Worm (Caenorhabditis elegans): Measurements from ENCODE around the gene F17C8.9.
A peak's percentile ranks its signal among the peaks of the same experiment; 100 is the strongest.

F17C8.9 gene

DNA sequence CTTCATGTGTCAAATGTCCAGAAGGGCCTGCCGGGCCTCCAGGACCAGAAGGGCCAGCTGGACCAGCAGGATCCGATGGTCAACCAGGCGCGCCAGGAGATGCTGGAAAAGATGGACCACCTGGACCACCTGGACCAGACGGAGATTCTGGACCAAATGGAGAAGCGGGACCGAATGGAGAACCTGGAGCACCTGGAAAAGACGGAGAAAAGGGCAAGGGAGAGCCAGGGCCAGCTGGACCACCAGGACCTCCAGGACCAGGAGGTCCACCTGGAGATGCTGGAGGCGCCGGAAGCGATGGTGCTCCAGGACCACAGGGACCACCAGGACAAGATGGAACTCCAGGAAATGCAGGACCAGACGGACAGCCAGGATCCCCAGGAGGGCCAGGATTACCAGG, 14.5 kb downstream of the F17C8.9 start:
- no peak for TF ChIP-seq tlf-1 (GFP tag; optimal IDR thresholded peaks at IDR 0.05)
- TF ChIP-seq nfyb-1 (GFP tag; IDR thresholded peaks at IDR 0.05), result no peak
- no peak for TF ChIP-seq sptf-2 (GFP tag; optimal IDR thresholded peaks at IDR 0.05)
- no peak for TF ChIP-seq snpc-1.3 (tag; optimal IDR thresholded peaks at IDR 0.05; ENCODE audit: insufficient read depth)
- TF ChIP-seq egrh-3 (GFP tag; IDR thresholded peaks at IDR 0.05), result peak; percentile 90
- no peak for TF ChIP-seq him-1 (tag; optimal IDR thresholded peaks at IDR 0.05)
- TF ChIP-seq attf-6 (GFP tag; IDR thresholded peaks at IDR 0.05), result no peak
- TF ChIP-seq aptf-2 (GFP tag; conservative IDR thresholded peaks at IDR 0.05), result no peak
- TF ChIP-seq nhr-179 (tag; optimal IDR thresholded peaks at IDR 0.05), result no peak
- TF ChIP-seq zfh-2 (GFP tag; conservative IDR thresholded peaks at IDR 0.05), result peak; percentile 93

DNA sequence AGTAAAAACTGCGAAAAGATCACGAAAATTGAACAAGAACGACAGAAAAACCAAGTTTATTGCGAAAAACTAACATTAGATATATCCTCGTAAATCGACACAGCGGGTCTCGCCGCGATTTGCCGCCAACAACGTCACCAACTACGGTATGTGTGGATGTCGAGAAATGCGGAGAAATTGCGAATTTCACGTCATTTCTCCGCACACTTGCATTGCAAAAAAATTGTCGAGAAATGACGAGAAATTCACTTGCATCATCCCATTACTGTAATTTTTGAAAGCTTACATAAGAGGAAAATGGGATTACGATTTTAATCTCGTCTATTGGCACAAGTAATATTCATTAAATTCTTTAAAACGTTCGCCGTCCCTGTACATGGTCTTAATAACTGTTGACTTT, 18.4 kb downstream of the F17C8.9 start:
- peak; percentile 99 for TF ChIP-seq F33H1.4 (GFP tag; IDR thresholded peaks at IDR 0.05)
- peak; percentile 67 for TF ChIP-seq hmg-1.2 (GFP tag; IDR thresholded peaks at IDR 0.05)
- TF ChIP-seq mcd-1 (GFP tag; IDR thresholded peaks at IDR 0.05), result peak; percentile 87
- TF ChIP-seq C06A6.2 (GFP tag; conservative IDR thresholded peaks at IDR 0.05), result peak; percentile 41; the same call in 1 of the 2 replicates
- TF ChIP-seq ceh-100 (GFP tag; IDR thresholded peaks at IDR 0.05), result peak; percentile 52
- 0 out of 2 replicates have a peak, but pooled peaks have one; percentile 23 for TF ChIP-seq Y95B8A.8 (GFP tag; IDR thresholded peaks at IDR 0.05)
- TF ChIP-seq dox-1 (GFP tag; IDR thresholded peaks at IDR 0.05), result peak; percentile 75
- peak; percentile 80 for TF ChIP-seq K11D2.4 (GFP tag; IDR thresholded peaks at IDR 0.05)
- TF ChIP-seq ceh-91 (GFP tag; IDR thresholded peaks at IDR 0.05), result peak; percentile 62
- TF ChIP-seq hmg-20 (GFP tag; IDR thresholded peaks at IDR 0.05), result peak; percentile 39; the same call in 1 of the 2 replicates
- peak; percentile 80 for TF ChIP-seq madf-6 (GFP tag; IDR thresholded peaks at IDR 0.05)
- TF ChIP-seq hsf-1 (GFP tag; IDR thresholded peaks at IDR 0.05), result peak; percentile 82
- peak; percentile 55 for TF ChIP-seq rcor-1 (GFP tag; IDR thresholded peaks at IDR 0.05)
- TF ChIP-seq ekl-4 (GFP tag; IDR thresholded peaks at IDR 0.05), result peak; percentile 91
- 0 out of 2 replicates have a peak, but pooled peaks have one; percentile 25 for TF ChIP-seq madf-3 (GFP tag; IDR thresholded peaks at IDR 0.05)
- TF ChIP-seq D2030.7 (GFP tag; IDR thresholded peaks at IDR 0.05), result peak; percentile 58
- TF ChIP-seq pbrm-1 (GFP tag; IDR thresholded peaks at IDR 0.05), result peak; percentile 68

ce11 chrIII:4754001-4754561, 19.9 kb downstream of the F17C8.9 start, which contains the start of the genes rps-0 and rbg-3:
Gene rps-0 (minus strand): TSS chrIII:4754051.
Gene rbg-3 (plus strand): TSS chrIII:4754424.
- TF ChIP-seq F22D6.2 (tag; optimal IDR thresholded peaks at IDR 0.05), result no peak
- no peak for TF ChIP-seq B0035.1 (tag; optimal IDR thresholded peaks at IDR 0.05)
- no peak for TF ChIP-seq gei-17 (GFP tag; optimal IDR thresholded peaks at IDR 0.05)
- TF ChIP-seq ceh-91 (GFP tag; IDR thresholded peaks at IDR 0.05), result peak; percentile 81
- no peak for TF ChIP-seq dpff-1 (tag; optimal IDR thresholded peaks at IDR 0.05)
- TF ChIP-seq snpc-1.1 (tag; optimal IDR thresholded peaks at IDR 0.05; ENCODE audit: insufficient read depth), result peak; percentile 13
- TF ChIP-seq K11D2.4 (GFP tag; IDR thresholded peaks at IDR 0.05), result peak; percentile 76
- no peak for TF ChIP-seq aptf-3 (GFP tag; IDR thresholded peaks at IDR 0.05)
- no peak for TF ChIP-seq ceh-58 (GFP tag; IDR thresholded peaks at IDR 0.05)
- peak; percentile 64 for TF ChIP-seq tbp1 (GFP tag; optimal IDR thresholded peaks at IDR 0.05)
- TF ChIP-seq sptf-2 (GFP tag; optimal IDR thresholded peaks at IDR 0.05), result no peak
- peak; percentile 87 for TF ChIP-seq dox-1 (GFP tag; IDR thresholded peaks at IDR 0.05)
- TF ChIP-seq tlf-1 (GFP tag; optimal IDR thresholded peaks at IDR 0.05), result peak; percentile 88
- TF ChIP-seq ztf-18 (tag; optimal IDR thresholded peaks at IDR 0.05), result peak; percentile 90
- peak; percentile 57; the same call in 1 of the 2 replicates for TF ChIP-seq Y67H2A.10 (GFP tag; conservative IDR thresholded peaks at IDR 0.05)
- peak; percentile 85 for TF ChIP-seq lin-40 (tag; optimal IDR thresholded peaks at IDR 0.05)
- TF ChIP-seq nhr-27 (tag; optimal IDR thresholded peaks at IDR 0.05), result no peak
- TF ChIP-seq K12H6.12 (tag; optimal IDR thresholded peaks at IDR 0.05), result peak; percentile 49
- TF ChIP-seq attf-6 (GFP tag; IDR thresholded peaks at IDR 0.05), result no peak
- no peak for TF ChIP-seq rpc-1 (optimal IDR thresholded peaks at IDR 0.05)
- no peak for TF ChIP-seq rpc-1 (tag; optimal IDR thresholded peaks at IDR 0.05)
- TF ChIP-seq akir-1 (GFP tag; optimal IDR thresholded peaks at IDR 0.05), result no peak
- TF ChIP-seq ccch-3 (GFP tag; optimal IDR thresholded peaks at IDR 0.05), result no peak
- peak; percentile 74 for TF ChIP-seq ceh-27 (GFP tag; optimal IDR thresholded peaks at IDR 0.05)
- TF ChIP-seq F37B4.10 (GFP tag; IDR thresholded peaks at IDR 0.05), result no peak

All from whole organism, young adult.